Fruit fly (Drosophila melanogaster) whole organism, embryonic: Measurements from ENCODE around the gene Snx3.

Experiments used
- Adf1 ChIP-seq: fragments of 200-800 bp; sonication (Bioruptor generic); IDR thresholded peaks from 2 replicates; pipeline ENCODE4 v1.3.6; 2022; ENCODE audit warnings: missing biosample characterization, missing genetic modification characterization
- Awh ChIP-seq: fragments of 200-800 bp; sonication (Bioruptor generic); IDR thresholded peaks from 2 replicates; pipeline ENCODE4, ENCODE4 v1.3.6; 2022; ENCODE audit warnings: missing biosample characterization, missing genetic modification characterization
- CG10431 ChIP-seq: fragments of 200-800 bp; sonication (Bioruptor generic); optimal IDR thresholded peaks from 3 replicates; lab custom pipeline; 2018; ENCODE audit warnings: missing biosample characterization, mild to moderate bottlenecking, missing genetic modification characterization
- CG10462 ChIP-seq: fragments of 200-800 bp; sonication (Bioruptor generic); optimal IDR thresholded peaks from 2 replicates; lab custom pipeline; 2016; ENCODE audit warnings: missing biosample characterization, missing genetic modification characterization
- CG13424 ChIP-seq: fragments of 200-800 bp; sonication (Bioruptor generic); optimal IDR thresholded peaks from 2 replicates; lab custom pipeline; 2019; ENCODE audit warnings: missing biosample characterization, mild to moderate bottlenecking, missing genetic modification characterization, moderate library complexity
- CG13624 ChIP-seq: fragments of 200-800 bp; sonication (Bioruptor generic); optimal IDR thresholded peaks from 2 replicates; lab custom pipeline; 2016; ENCODE audit warnings: missing biosample characterization, missing genetic modification characterization
- CG1602 ChIP-seq: fragments of 200-800 bp; sonication (Bioruptor generic); optimal IDR thresholded peaks from 3 replicates; lab custom pipeline; 2016; ENCODE audit warnings: missing biosample characterization, missing genetic modification characterization
- CG18619 ChIP-seq: fragments of 200-800 bp; sonication (Bioruptor generic); optimal IDR thresholded peaks from 3 replicates; lab custom pipeline; 2017; ENCODE audit warnings: missing biosample characterization, mild to moderate bottlenecking, missing genetic modification characterization
- CG2129 ChIP-seq: fragments of 200-800 bp; sonication (Bioruptor generic); IDR thresholded peaks from 2 replicates; pipeline ENCODE4 v1.3.6; 2022; ENCODE audit warnings: missing biosample characterization, missing genetic modification characterization; ENCODE audit not compliant: partially characterized antibody
- CG2889 ChIP-seq: fragments of 200-800 bp; sonication (Bioruptor generic); IDR thresholded peaks from 3 replicates; pipeline ENCODE4 v1.3.6; 2022; ENCODE audit warnings: missing biosample characterization, missing genetic modification characterization
- CG33557 ChIP-seq: fragments of 200-800 bp; sonication (Bioruptor generic); optimal IDR thresholded peaks from 2 replicates; lab custom pipeline; 2019; ENCODE audit warnings: missing biosample characterization, mild to moderate bottlenecking, missing genetic modification characterization, moderate library complexity
- CG3995 ChIP-seq: fragments of 200-800 bp; sonication (Bioruptor generic); optimal IDR thresholded peaks from 3 replicates; lab custom pipeline; 2016; ENCODE audit warnings: missing biosample characterization, missing genetic modification characterization
- CG42726 ChIP-seq: fragments of 200-800 bp; sonication (Bioruptor generic); IDR thresholded peaks from 2 replicates; pipeline ENCODE4 v1.3.6; 2022; ENCODE audit warnings: missing biosample characterization, missing genetic modification characterization; ENCODE audit not compliant: partially characterized antibody
- CG4404 ChIP-seq: fragments of 200-800 bp; sonication (Bioruptor generic); IDR thresholded peaks from 2 replicates; pipeline ENCODE4 v1.3.6; 2022; ENCODE audit warnings: missing biosample characterization, missing genetic modification characterization
- CG4820 ChIP-seq: fragments of 200-800 bp; sonication (Bioruptor generic); optimal IDR thresholded peaks from 3 replicates; lab custom pipeline; 2016; ENCODE audit warnings: missing biosample characterization, missing genetic modification characterization
- CG5245 ChIP-seq: fragments of 200-800 bp; sonication (Bioruptor generic); optimal IDR thresholded peaks from 3 replicates; lab custom pipeline; 2016; ENCODE audit warnings: missing biosample characterization, missing genetic modification characterization
- CG6765 ChIP-seq: fragments of 200-800 bp; sonication (Bioruptor generic); optimal IDR thresholded peaks from 3 replicates; lab custom pipeline; 2017; ENCODE audit warnings: missing biosample characterization, mild to moderate bottlenecking, missing genetic modification characterization
- CG8290 ChIP-seq, 3 experiments: fragments of 200-800 bp; sonication (Bioruptor generic); optimal IDR thresholded peaks; 2 replicates each; lab custom pipeline; 2016 to 2019; ENCODE audit warnings: missing biosample characterization in 3 of 3, missing genetic modification characterization in 3 of 3, mild to moderate bottlenecking in 2 of 3, moderate library complexity in 1 of 3
- Deaf1 ChIP-seq: fragments of 200-800 bp; optimal IDR thresholded peaks from 3 replicates; lab custom pipeline; 2019; ENCODE audit warnings: missing biosample characterization, mild to moderate bottlenecking, missing genetic modification characterization, moderate library complexity
- Dref ChIP-seq: fragments of 200-800 bp; sonication (Bioruptor generic); IDR thresholded peaks from 2 replicates; pipeline ENCODE4 v1.3.6; 2022; ENCODE audit warnings: missing biosample characterization, missing genetic modification characterization
- HmgD ChIP-seq: fragments of 200-800 bp; sonication (Bioruptor generic); optimal IDR thresholded peaks from 3 replicates; lab custom pipeline; 2016; ENCODE audit warnings: missing biosample characterization, missing genetic modification characterization
- Hr39 ChIP-seq: fragments of >200 bp; optimal IDR thresholded peaks from 2 replicates; lab custom pipeline; 2017
- Hsf ChIP-seq: fragments of 200-800 bp; sonication (Bioruptor generic); optimal IDR thresholded peaks from 3 replicates; lab custom pipeline; 2016; ENCODE audit warnings: missing biosample characterization, missing genetic modification characterization
- Meics ChIP-seq: fragments of 200-800 bp; sonication (Bioruptor generic); optimal IDR thresholded peaks from 2 replicates; lab custom pipeline; 2017; ENCODE audit warnings: missing biosample characterization, mild to moderate bottlenecking, missing genetic modification characterization
- NC2β ChIP-seq: fragments of 200-800 bp; sonication (Bioruptor generic); optimal IDR thresholded peaks from 2 replicates; lab custom pipeline; 2016; ENCODE audit warnings: missing biosample characterization, missing genetic modification characterization
- NK7.1 ChIP-seq: fragments of 200-800 bp; sonication (Bioruptor generic); optimal IDR thresholded peaks from 3 replicates; lab custom pipeline; 2016; ENCODE audit warnings: missing biosample characterization, missing genetic modification characterization
- Scr ChIP-seq: fragments of 200-800 bp; sonication (Bioruptor generic); IDR thresholded peaks from 2 replicates; pipeline ENCODE4 v1.3.6; 2022; ENCODE audit warnings: missing biosample characterization, missing genetic modification characterization; ENCODE audit not compliant: partially characterized antibody
- Tbp ChIP-seq: fragments of >200 bp; optimal IDR thresholded peaks from 2 replicates; lab custom pipeline; 2018; ENCODE audit warnings: missing biosample characterization, missing genetic modification characterization
- Trl ChIP-seq, 3 experiments: fragments of >200 bp in 2 of 3; fragments of 200-800 bp in 1 of 3; sonication (Bioruptor generic) in 1 of 3; optimal IDR thresholded peaks; 2 replicates in 1 of 3; 3 replicates in 2 of 3; lab custom pipeline; 2016 to 2017; ENCODE audit warnings: missing biosample characterization in 1 of 3, missing genetic modification characterization in 1 of 3
- ara ChIP-seq: fragments of 200-800 bp; sonication (Bioruptor generic); IDR thresholded peaks from 2 replicates; pipeline ENCODE4 v1.3.6; 2022; ENCODE audit warnings: missing biosample characterization, missing genetic modification characterization
- cas ChIP-seq: fragments of 200-800 bp; sonication (Bioruptor generic); IDR thresholded peaks from 2 replicates; pipeline ENCODE4 v1.3.6; 2022; ENCODE audit warnings: missing biosample characterization, missing genetic modification characterization
- ewg ChIP-seq: fragments of 200-800 bp; sonication (Bioruptor generic); optimal IDR thresholded peaks from 3 replicates; lab custom pipeline; 2017; ENCODE audit warnings: mild to moderate bottlenecking, missing biosample characterization, missing genetic modification reagents, missing genetic modification characterization
- gce ChIP-seq: fragments of 200-800 bp; sonication (Bioruptor generic); IDR thresholded peaks from 3 replicates; pipeline ENCODE4 v1.3.6; 2022; ENCODE audit warnings: missing biosample characterization, missing genetic modification characterization
- gem ChIP-seq: fragments of 200-800 bp; sonication (Bioruptor generic); optimal IDR thresholded peaks from 2 replicates; lab custom pipeline; 2019; ENCODE audit warnings: missing biosample characterization, mild to moderate bottlenecking, missing genetic modification characterization, moderate library complexity
- gfzf ChIP-seq: fragments of 200-800 bp; sonication (Bioruptor generic); optimal IDR thresholded peaks from 2 replicates; lab custom pipeline; 2016; ENCODE audit warnings: missing biosample characterization, mild to moderate bottlenecking, missing genetic modification characterization, moderate library complexity
- gt ChIP-seq: fragments of 200-800 bp; sonication (Bioruptor generic); IDR thresholded peaks from 2 replicates; pipeline ENCODE4 v1.3.6; 2022; ENCODE audit warnings: missing biosample characterization, missing genetic modification characterization
- ham ChIP-seq: fragments of 200-800 bp; sonication (Bioruptor generic); IDR thresholded peaks from 2 replicates; pipeline ENCODE4 v1.3.6; 2022; ENCODE audit warnings: missing biosample characterization, missing genetic modification characterization
- hbn ChIP-seq: fragments of 200-800 bp; sonication (Bioruptor generic); IDR thresholded peaks from 2 replicates; pipeline ENCODE4 v1.3.6; 2022; ENCODE audit warnings: missing biosample characterization, missing genetic modification characterization; ENCODE audit not compliant: partially characterized antibody
- her ChIP-seq: fragments of 200-800 bp; sonication (Bioruptor generic); optimal IDR thresholded peaks from 2 replicates; lab custom pipeline; 2016; ENCODE audit warnings: missing biosample characterization, missing genetic modification characterization
- insv ChIP-seq, 2 experiments: fragments of 200-800 bp; sonication (Bioruptor generic); optimal IDR thresholded peaks; 3 replicates each; lab custom pipeline; 2016 to 2018; ENCODE audit warnings: missing biosample characterization in 2 of 2, missing genetic modification characterization in 2 of 2
- peb ChIP-seq: fragments of 200-800 bp; sonication (Bioruptor generic); IDR thresholded peaks from 2 replicates; pipeline ENCODE4 v1.3.6; 2022; ENCODE audit warnings: missing biosample characterization, missing genetic modification characterization
- pita ChIP-seq: fragments of 200-800 bp; sonication (Bioruptor generic); optimal IDR thresholded peaks from 2 replicates; lab custom pipeline; 2017; ENCODE audit warnings: missing biosample characterization, mild to moderate bottlenecking, missing genetic modification characterization
- slou ChIP-seq: fragments of 200-800 bp; sonication (Bioruptor generic); optimal IDR thresholded peaks from 3 replicates; lab custom pipeline; 2016; ENCODE audit warnings: missing biosample characterization, missing genetic modification characterization
- ssp ChIP-seq: fragments of 200-800 bp; sonication (Bioruptor generic); IDR thresholded peaks from 2 replicates; pipeline ENCODE4 v1.3.6; 2022; ENCODE audit warnings: missing biosample characterization, missing genetic modification characterization
- tna ChIP-seq: fragments of 200-800 bp; sonication (Bioruptor generic); IDR thresholded peaks from 2 replicates; pipeline ENCODE4 v1.3.6; 2022; ENCODE audit warnings: missing biosample characterization, missing genetic modification characterization; ENCODE audit not compliant: partially characterized antibody
- toy ChIP-seq: fragments of 200-800 bp; sonication (Bioruptor generic); IDR thresholded peaks from 2 replicates; pipeline ENCODE4 v1.3.6; 2022; ENCODE audit warnings: missing biosample characterization, missing genetic modification characterization
- tx ChIP-seq: fragments of 200-800 bp; sonication (Bioruptor generic); optimal IDR thresholded peaks from 2 replicates; lab custom pipeline; 2016; ENCODE audit warnings: missing biosample characterization, missing genetic modification characterization
- wor ChIP-seq: fragments of 200-800 bp; sonication (Bioruptor generic); IDR thresholded peaks from 2 replicates; pipeline ENCODE4 v1.3.6; 2022; ENCODE audit warnings: missing biosample characterization, missing genetic modification characterization
- zfh2 ChIP-seq: fragments of 200-800 bp; sonication (Bioruptor generic); optimal IDR thresholded peaks from 2 replicates; lab custom pipeline; 2016; ENCODE audit warnings: missing biosample characterization, missing genetic modification characterization

The Snx3 gene

dm6 chr3R:12653511-12654252 lies 25.9 kb downstream of the Snx3 start (continued):
- no peak for TF ChIP-seq CG42726
- TF ChIP-seq CG18619, result peak; percentile 82
- peak; percentile 61 for TF ChIP-seq CG10462 (GFP tag; lab: Kevin White, UChicago)
- TF ChIP-seq Meics, result peak; percentile 81
- peak; percentile 72 for TF ChIP-seq gt (GFP tag; lab: Robert Waterston, UW)
- peak; percentile 47 for TF ChIP-seq NK7.1 (GFP tag; lab: Kevin White, UChicago)
- TF ChIP-seq CG2889 (GFP tag; lab: Robert Waterston, UW), result peak; percentile 62; the same call in 1 of the 3 replicates
- peak; percentile 47 for TF ChIP-seq Deaf1 (tag; lab: Kevin White, UChicago)
- TF ChIP-seq Dref (GFP tag; lab: Robert Waterston, UW), result no peak
- no peak for TF ChIP-seq CG2129 (GFP tag; lab: Robert Waterston, UW)
- TF ChIP-seq peb (GFP tag; lab: Robert Waterston, UW), result peak; percentile 54; the same call in 1 of the 2 replicates
- no peak for TF ChIP-seq cas (GFP tag; lab: Robert Waterston, UW)
- TF ChIP-seq gfzf (GFP tag; lab: Kevin White, UChicago), result no peak
- TF ChIP-seq Awh (GFP tag; lab: Robert Waterston, UW), result peak; percentile 73; the same call in 1 of the 2 replicates
- peak; percentile 89 for TF ChIP-seq gem (tag; lab: Kevin White, UChicago)
- peak; percentile 82 for TF ChIP-seq ewg (GFP tag; lab: Kevin White, UChicago)
- peak; percentile 69 for TF ChIP-seq zfh2
- TF ChIP-seq CG4404, result peak; percentile 72
- TF ChIP-seq toy (GFP tag; lab: Robert Waterston, UW), result no peak
- peak; percentile 58 for TF ChIP-seq CG1602 (GFP tag; lab: Kevin White, UChicago)
- no peak for TF ChIP-seq tna (GFP tag; lab: Robert Waterston, UW)
- peak; percentile 88 for TF ChIP-seq CG13424 (tag; lab: Kevin White, UChicago)
- TF ChIP-seq her, result peak; percentile 86
- peak; percentile 70 for TF ChIP-seq ara
- no peak for TF ChIP-seq Tbp (GFP tag; lab: Kevin White, UChicago)
- TF ChIP-seq gce, result peak; percentile 58; the same call in 1 of the 3 replicates
- TF ChIP-seq Hsf (GFP tag; lab: Kevin White, UChicago), result peak; percentile 72
- TF ChIP-seq slou, result peak; percentile 17
- peak; percentile 66 for TF ChIP-seq NC2β
- TF ChIP-seq pita, result no peak
- no peak for TF ChIP-seq CG33557 (GFP tag; lab: Kevin White, UChicago)
- peak; percentile 92 for TF ChIP-seq wor (GFP tag; lab: Robert Waterston, UW)
- TF ChIP-seq Trl (optimal IDR thresholded peaks at IDR 0.05; lab: Kevin White, UChicago), result peak; percentile 21 to 56
- peak; percentile 67 for TF ChIP-seq Trl (GFP tag; optimal IDR thresholded peaks at IDR 0.05; lab: Kevin White, UChicago)
- TF ChIP-seq CG6765 (GFP tag; lab: Kevin White, UChicago), result peak; percentile 4
- TF ChIP-seq CG13624 (GFP tag; lab: Kevin White, UChicago), result peak; percentile 77
- peak; percentile 82 for TF ChIP-seq CG4820 (GFP tag; lab: Kevin White, UChicago)
- peak; percentile 61; the same call in 1 of the 2 replicates for TF ChIP-seq ham (GFP tag; lab: Robert Waterston, UW)
- TF ChIP-seq Scr, result no peak
- TF ChIP-seq hbn (GFP tag; lab: Robert Waterston, UW), result no peak
- TF ChIP-seq CG8290 (GFP tag; optimal IDR thresholded peaks at IDR 0.05; lab: Kevin White, UChicago), result no peak
- peak in 1 of 2 experiments; percentile 76 for TF ChIP-seq CG8290 (tag; optimal IDR thresholded peaks at IDR 0.05; lab: Kevin White, UChicago)
- TF ChIP-seq insv (GFP tag; optimal IDR thresholded peaks at IDR 0.05; lab: Kevin White, UChicago), result no peak
- TF ChIP-seq CG10431, result no peak
- no peak for TF ChIP-seq Hr39 (lab: Kevin White, UChicago)
- TF ChIP-seq CG3995 (GFP tag; lab: Kevin White, UChicago), result peak; percentile 38
- TF ChIP-seq tx (GFP tag; lab: Kevin White, UChicago), result peak; percentile 72
- TF ChIP-seq CG5245, result peak; percentile 58
- peak; percentile 27 for TF ChIP-seq Adf1 (GFP tag; lab: Robert Waterston, UW)
- TF ChIP-seq HmgD (GFP tag; lab: Kevin White, UChicago), result no peak
- TF ChIP-seq ssp (GFP tag; lab: Robert Waterston, UW), result peak; percentile 69
